Worm (Caenorhabditis elegans) whole organism, L1 larva: ENCODE results near the gene C50F7.6.

ENCODE experiments used
- fos-1 ChIP-seq: fragments of 150-350 bp; optimal IDR thresholded peaks from 2 replicates; lab custom pipeline; 2014; ENCODE audit warnings: missing biosample characterization, missing genetic modification characterization
- tbx-2 ChIP-seq: sonication (generic microtip); optimal IDR thresholded peaks from 2 replicates; lab custom pipeline; 2016; ENCODE audit warnings: missing genetic modification characterization, missing compliant biosample characterization

- no peak for TF ChIP-seq tbx-2 (tag; lab: Kevin White, UChicago)
- TF ChIP-seq fos-1 (tag; lab: Kevin White, UChicago), result no peak
Measured at ce11 chrIV:7692451-7692850, 30.5 kb downstream of the C50F7.6 start.
